Worm (Caenorhabditis elegans) whole organism, L2 larva: ENCODE data around the gene F54D5.24.

Experiments used
- C34F6.9 ChIP-seq: fragments of 150-350 bp; optimal IDR thresholded peaks from 2 replicates; lab custom pipeline; 2014; ENCODE audit warnings: missing biosample characterization, missing genetic modification characterization
- F13H6.1 ChIP-seq: sonication (generic microtip); optimal IDR thresholded peaks from 2 replicates; lab custom pipeline; 2016; ENCODE audit warnings: missing genetic modification characterization, missing compliant biosample characterization
- R02D3.7 ChIP-seq: fragments of 150-350 bp; optimal IDR thresholded peaks from 2 replicates; lab custom pipeline; 2014; ENCODE audit warnings: missing biosample characterization, missing genetic modification characterization
- Y55F3AM.14 ChIP-seq: fragments of 200-800 bp; sonication (Bioruptor generic); optimal IDR thresholded peaks from 2 replicates; lab custom pipeline; 2018; ENCODE audit warnings: mild to moderate bottlenecking, missing genetic modification characterization, missing compliant biosample characterization
- ZK546.5 ChIP-seq: sonication (generic microtip); optimal IDR thresholded peaks from 2 replicates; lab custom pipeline; 2017; ENCODE audit warnings: missing biosample characterization, missing genetic modification characterization
- alr-1 ChIP-seq: fragments of 150-350 bp; optimal IDR thresholded peaks from 2 replicates; lab custom pipeline; 2014; ENCODE audit warnings: missing biosample characterization, missing genetic modification characterization
- aly-2 ChIP-seq: fragments of 150-350 bp; optimal IDR thresholded peaks from 2 replicates; lab custom pipeline; 2014; ENCODE audit warnings: missing biosample characterization, missing genetic modification characterization
- ama-1 ChIP-seq: fragments of 150-350 bp; optimal IDR thresholded peaks from 2 replicates; lab custom pipeline; 2018; ENCODE audit warnings: inconsistent platforms
- blmp-1 ChIP-seq: sonication (generic microtip); optimal IDR thresholded peaks from 2 replicates; lab custom pipeline; 2017; ENCODE audit warnings: missing genetic modification characterization, mild to moderate bottlenecking, missing compliant biosample characterization, antibody characterized with exemption, moderate library complexity; ENCODE audit not compliant: insufficient read depth
- ceh-16 ChIP-seq: fragments of 150-350 bp; optimal IDR thresholded peaks from 2 replicates; lab custom pipeline; 2014; ENCODE audit warnings: missing biosample characterization, missing genetic modification characterization
- ceh-82 ChIP-seq: fragments of 150-350 bp; optimal IDR thresholded peaks from 2 replicates; lab custom pipeline; 2014; ENCODE audit warnings: missing biosample characterization, missing genetic modification characterization
- crh-2 ChIP-seq: sonication (generic microtip); optimal IDR thresholded peaks from 2 replicates; lab custom pipeline; 2017; ENCODE audit warnings: missing biosample characterization, missing genetic modification characterization
- dmd-4 ChIP-seq: sonication (generic microtip); optimal IDR thresholded peaks from 2 replicates; lab custom pipeline; 2017; ENCODE audit warnings: missing biosample characterization, missing genetic modification characterization
- egl-27 ChIP-seq: sonication (generic microtip); optimal IDR thresholded peaks from 3 replicates; lab custom pipeline; 2017; ENCODE audit warnings: missing biosample characterization, missing genetic modification reagents, missing genetic modification characterization
- elt-1 ChIP-seq: fragments of 150-350 bp; optimal IDR thresholded peaks from 2 replicates; lab custom pipeline; 2014; ENCODE audit warnings: missing biosample characterization, missing genetic modification characterization
- elt-3 ChIP-seq: sonication (generic microtip); optimal IDR thresholded peaks from 2 replicates; lab custom pipeline; 2017; ENCODE audit warnings: missing biosample characterization, missing genetic modification characterization
- fos-1 ChIP-seq: fragments of 150-350 bp; optimal IDR thresholded peaks from 2 replicates; lab custom pipeline; 2014; ENCODE audit warnings: missing biosample characterization, missing genetic modification characterization
- gmeb-1 ChIP-seq: fragments of 150-350 bp; optimal IDR thresholded peaks from 2 replicates; lab custom pipeline; 2014; ENCODE audit warnings: missing biosample characterization, missing genetic modification characterization
- lin-11 ChIP-seq: fragments of 150-350 bp; sonication (generic microtip); optimal IDR thresholded peaks from 2 replicates; lab custom pipeline; 2014; ENCODE audit warnings: missing biosample characterization, missing genetic modification characterization, inconsistent platforms, mixed read lengths
- lin-13 ChIP-seq: fragments of 150-350 bp; optimal IDR thresholded peaks from 2 replicates; lab custom pipeline; 2014; ENCODE audit warnings: missing biosample characterization, missing genetic modification reagents, missing genetic modification characterization
- lin-39 ChIP-seq: fragments of 150-350 bp; optimal IDR thresholded peaks from 2 replicates; lab custom pipeline; 2014; ENCODE audit warnings: missing biosample characterization, missing genetic modification reagents, missing genetic modification characterization
- lsy-2 ChIP-seq, 2 experiments: fragments of 150-350 bp in 1 of 2; sonication (generic microtip) in 1 of 2; optimal IDR thresholded peaks; 2 replicates each; lab custom pipeline; 2014 to 2017; ENCODE audit warnings: missing biosample characterization in 2 of 2, missing genetic modification characterization in 2 of 2
- mab-5 ChIP-seq: fragments of 150-350 bp; optimal IDR thresholded peaks from 2 replicates; lab custom pipeline; 2014; ENCODE audit warnings: missing biosample characterization, missing genetic modification characterization
- mbf-1 ChIP-seq: sonication (generic microtip); optimal IDR thresholded peaks from 2 replicates; lab custom pipeline; 2017; ENCODE audit warnings: missing biosample characterization, missing genetic modification characterization
- mdl-1 ChIP-seq, 2 experiments: fragments of 150-350 bp in 1 of 2; sonication (generic microtip) in 1 of 2; optimal IDR thresholded peaks; 2 replicates each; lab custom pipeline; 2017; ENCODE audit warnings: missing biosample characterization in 2 of 2, missing genetic modification characterization in 2 of 2
- nhr-10 ChIP-seq: sonication (generic microtip); optimal IDR thresholded peaks from 2 replicates; lab custom pipeline; 2017; ENCODE audit warnings: missing biosample characterization, missing genetic modification characterization
- nhr-11 ChIP-seq: fragments of 150-350 bp; optimal IDR thresholded peaks from 2 replicates; lab custom pipeline; 2014; ENCODE audit warnings: missing biosample characterization, missing genetic modification characterization
- nhr-12 ChIP-seq: fragments of 150-350 bp; optimal IDR thresholded peaks from 2 replicates; lab custom pipeline; 2014; ENCODE audit warnings: missing biosample characterization, missing genetic modification characterization
- nhr-129 ChIP-seq: fragments of 150-350 bp; optimal IDR thresholded peaks from 2 replicates; lab custom pipeline; 2014; ENCODE audit warnings: missing biosample characterization, missing genetic modification characterization
- nhr-21 ChIP-seq: fragments of 150-350 bp; optimal IDR thresholded peaks from 2 replicates; lab custom pipeline; 2014; ENCODE audit warnings: missing biosample characterization, missing genetic modification characterization
- nhr-23 ChIP-seq: fragments of 150-350 bp; optimal IDR thresholded peaks from 2 replicates; lab custom pipeline; 2014; ENCODE audit warnings: missing biosample characterization, missing genetic modification reagents, missing genetic modification characterization
- nhr-237 ChIP-seq: fragments of 150-350 bp; optimal IDR thresholded peaks from 2 replicates; lab custom pipeline; 2014; ENCODE audit warnings: missing biosample characterization, missing genetic modification characterization
- nhr-25 ChIP-seq: fragments of 150-350 bp; sonication (generic microtip); optimal IDR thresholded peaks from 3 replicates; lab custom pipeline; 2014; ENCODE audit warnings: missing biosample characterization, missing genetic modification characterization
- nhr-6 ChIP-seq: fragments of 150-350 bp; optimal IDR thresholded peaks from 2 replicates; lab custom pipeline; 2014; ENCODE audit warnings: missing biosample characterization, missing genetic modification characterization
- nhr-77 ChIP-seq: fragments of 150-350 bp; optimal IDR thresholded peaks from 2 replicates; lab custom pipeline; 2014; ENCODE audit warnings: missing biosample characterization, missing genetic modification characterization
- peb-1 ChIP-seq: fragments of 150-350 bp; optimal IDR thresholded peaks from 2 replicates; lab custom pipeline; 2014; ENCODE audit warnings: missing biosample characterization, missing genetic modification characterization
- sem-4 ChIP-seq: fragments of 150-350 bp; optimal IDR thresholded peaks from 2 replicates; lab custom pipeline; 2014; ENCODE audit warnings: missing biosample characterization, missing genetic modification reagents, missing genetic modification characterization
- skn-1 ChIP-seq: sonication (generic microtip); optimal IDR thresholded peaks from 2 replicates; lab custom pipeline; 2017; ENCODE audit warnings: missing biosample characterization, missing genetic modification characterization
- sma-3 ChIP-seq: sonication (generic microtip); optimal IDR thresholded peaks from 2 replicates; lab custom pipeline; 2016; ENCODE audit warnings: missing genetic modification reagents, missing genetic modification characterization, missing compliant biosample characterization
- sma-9 ChIP-seq, 2 experiments: fragments of 150-350 bp in 1 of 2; sonication (generic microtip) in 1 of 2; optimal IDR thresholded peaks; 2 replicates each; lab custom pipeline; 2014 to 2016; ENCODE audit warnings: missing genetic modification characterization in 2 of 2, mild to moderate bottlenecking in 1 of 2, missing biosample characterization in 1 of 2, missing compliant biosample characterization in 1 of 2, missing genetic modification reagents in 1 of 2, moderate library complexity in 1 of 2
- snpc-4 ChIP-seq: fragments of 150-350 bp; optimal IDR thresholded peaks from 2 replicates; lab custom pipeline; 2014; ENCODE audit warnings: missing biosample characterization, missing genetic modification characterization
- unc-39 ChIP-seq: fragments of 150-350 bp; optimal IDR thresholded peaks from 2 replicates; lab custom pipeline; 2014; ENCODE audit warnings: missing biosample characterization, missing genetic modification characterization
- unc-55 ChIP-seq: fragments of 150-350 bp; sonication (generic microtip); optimal IDR thresholded peaks from 3 replicates; lab custom pipeline; 2014; ENCODE audit warnings: missing biosample characterization, missing genetic modification reagents, missing genetic modification characterization
- unc-62 ChIP-seq: fragments of 150-350 bp; optimal IDR thresholded peaks from 2 replicates; lab custom pipeline; 2014; ENCODE audit warnings: missing biosample characterization, missing genetic modification reagents, missing genetic modification characterization
- zag-1 ChIP-seq: fragments of 150-350 bp; optimal IDR thresholded peaks from 2 replicates; lab custom pipeline; 2014; ENCODE audit warnings: missing biosample characterization, missing genetic modification characterization
- ztf-1 ChIP-seq: fragments of 200-800 bp; sonication (Bioruptor generic); conservative IDR thresholded peaks from 2 replicates; pipeline ENCODE4 v1.3.6; 2022; ENCODE audit warnings: missing genetic modification characterization, missing compliant biosample characterization
- ztf-11 ChIP-seq: sonication (generic microtip); optimal IDR thresholded peaks from 2 replicates; lab custom pipeline; 2017; ENCODE audit warnings: missing biosample characterization, missing genetic modification characterization
- ztf-4 ChIP-seq: fragments of 150-350 bp; optimal IDR thresholded peaks from 2 replicates; lab custom pipeline; 2014; ENCODE audit warnings: missing biosample characterization, missing genetic modification characterization

F54D5.24 gene

DNA sequence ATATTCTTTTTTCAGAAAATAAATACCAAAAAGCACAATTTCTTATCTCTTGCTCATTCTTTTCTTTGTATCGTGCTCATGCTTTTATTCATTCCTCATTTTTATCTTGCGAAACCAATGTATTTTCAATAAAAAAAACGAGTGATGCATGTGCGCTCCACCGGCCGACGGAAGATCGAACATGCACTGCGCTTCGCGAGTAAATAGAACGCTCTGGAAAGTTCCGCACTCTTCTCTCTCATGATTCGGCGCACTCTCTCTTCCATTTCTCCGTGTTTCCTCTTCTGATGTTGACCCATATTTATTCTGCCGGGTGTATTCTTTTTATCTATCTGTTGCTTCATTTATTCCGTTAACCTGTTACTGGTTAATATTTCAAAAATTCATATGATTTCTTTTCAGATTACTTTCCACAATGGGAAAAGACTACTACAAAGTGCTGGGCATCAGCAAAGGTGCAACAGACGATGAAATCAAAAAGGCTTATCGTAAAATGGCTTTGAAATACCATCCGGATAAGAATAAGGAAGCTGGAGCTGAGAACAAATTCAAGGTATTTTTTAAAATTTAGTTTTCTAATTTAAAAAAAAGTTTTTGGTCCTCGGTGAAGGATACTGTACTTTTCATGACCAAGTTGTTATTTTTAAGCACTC is 10.3 kb upstream of the F54D5.24 start, which contains the start of gene dnj-13:
Gene dnj-13 (plus strand): TSS at position 403 of the 653 bp plus-strand sequence.
- TF ChIP-seq mab-5 (tag; lab: Kevin White, UChicago), result peak; percentile 91
- TF ChIP-seq nhr-25 (tag; lab: Kevin White, UChicago), result peak; percentile 87
- peak; percentile 53 to 78 for TF ChIP-seq mdl-1 (tag; optimal IDR thresholded peaks at IDR 0.05; lab: Kevin White, UChicago)
- peak; percentile 93 for TF ChIP-seq crh-2
- peak; percentile 38 for TF ChIP-seq ZK546.5 (tag; lab: Kevin White, UChicago)
- TF ChIP-seq ztf-4 (tag; lab: Kevin White, UChicago), result peak; percentile 89
- peak; percentile 89 to 92 for TF ChIP-seq lsy-2 (tag; optimal IDR thresholded peaks at IDR 0.05; lab: Kevin White, UChicago)
- TF ChIP-seq ama-1 (lab: Kevin White, UChicago), result peak; percentile 88
- peak; percentile 92 for TF ChIP-seq lin-13 (GFP tag; lab: Kevin White, UChicago)
- TF ChIP-seq nhr-23 (tag; lab: Kevin White, UChicago), result no peak
- TF ChIP-seq elt-3 (tag; lab: Kevin White, UChicago), result no peak
- TF ChIP-seq peb-1 (tag; lab: Kevin White, UChicago), result no peak
- peak; percentile 78 for TF ChIP-seq snpc-4 (tag; lab: Kevin White, UChicago)
- peak; percentile 90 for TF ChIP-seq gmeb-1 (tag; lab: Kevin White, UChicago)
- TF ChIP-seq mbf-1 (tag; lab: Kevin White, UChicago), result no peak
- peak; percentile 82 for TF ChIP-seq nhr-77 (tag; lab: Kevin White, UChicago)
- TF ChIP-seq nhr-21 (tag; lab: Kevin White, UChicago), result peak; percentile 90
- peak; percentile 76 for TF ChIP-seq egl-27 (tag; lab: Kevin White, UChicago)
- peak; percentile 96 for TF ChIP-seq F13H6.1
- TF ChIP-seq nhr-11 (tag; lab: Kevin White, UChicago), result no peak
- TF ChIP-seq blmp-1, result peak; percentile 66
- TF ChIP-seq nhr-6, result peak; percentile 89
- peak; percentile 54 for TF ChIP-seq ceh-82 (tag; lab: Kevin White, UChicago)
- TF ChIP-seq nhr-237, result peak; percentile 43
- TF ChIP-seq unc-39, result no peak
- peak; percentile 88 for TF ChIP-seq lin-11 (tag; lab: Kevin White, UChicago)
- peak; percentile 7 for TF ChIP-seq alr-1 (tag; lab: Kevin White, UChicago)
- TF ChIP-seq zag-1, result peak; percentile 70
- TF ChIP-seq nhr-12 (tag; lab: Kevin White, UChicago), result no peak
- peak; percentile 58 for TF ChIP-seq ceh-16
- TF ChIP-seq unc-62 (GFP tag; lab: Kevin White, UChicago), result peak; percentile 32
- TF ChIP-seq Y55F3AM.14 (GFP tag; lab: Kevin White, UChicago), result peak; percentile 94
- TF ChIP-seq ztf-11 (tag; lab: Kevin White, UChicago), result no peak
- peak; percentile 86 for TF ChIP-seq nhr-129 (tag; lab: Kevin White, UChicago)
- TF ChIP-seq nhr-10, result peak; percentile 82
- TF ChIP-seq R02D3.7 (tag; lab: Kevin White, UChicago), result peak; percentile 52
- TF ChIP-seq sma-9 (GFP tag; optimal IDR thresholded peaks at IDR 0.05; lab: Kevin White, UChicago), result peak; percentile 97
- no peak for TF ChIP-seq sma-9 (tag; optimal IDR thresholded peaks at IDR 0.05; lab: Kevin White, UChicago)
- peak; percentile 14 for TF ChIP-seq dmd-4 (tag; lab: Kevin White, UChicago)
- TF ChIP-seq C34F6.9 (tag; lab: Kevin White, UChicago), result peak; percentile 92
- TF ChIP-seq elt-1 (tag; lab: Kevin White, UChicago), result no peak
- TF ChIP-seq sma-3 (GFP tag; lab: Kevin White, UChicago), result peak; percentile 98
- peak; percentile 30 for TF ChIP-seq lin-39 (tag; lab: Kevin White, UChicago)
- TF ChIP-seq sem-4 (tag; lab: Kevin White, UChicago), result peak; percentile 96
- TF ChIP-seq aly-2 (tag; lab: Kevin White, UChicago), result no peak
- TF ChIP-seq ztf-1 (GFP tag; lab: Robert Waterston, UW), result no peak
- peak; percentile 81 for TF ChIP-seq fos-1 (tag; lab: Kevin White, UChicago)
- TF ChIP-seq skn-1 (tag; lab: Kevin White, UChicago), result peak; percentile 61
- TF ChIP-seq unc-55 (GFP tag; lab: Kevin White, UChicago), result peak; percentile 95
